Fruit fly (Drosophila melanogaster) whole organism, embryonic: ENCODE results near the gene cactin.

Experiments
- CG11504 ChIP-seq: fragments of 200-800 bp; sonication (Bioruptor generic); optimal IDR thresholded peaks from 3 replicates; lab custom pipeline; 2019; ENCODE audit warnings: missing biosample characterization, mild to moderate bottlenecking, missing genetic modification characterization, moderate library complexity
- CG12236 ChIP-seq: fragments of 200-800 bp; sonication (Bioruptor generic); optimal IDR thresholded peaks from 2 replicates; lab custom pipeline; 2016; ENCODE audit warnings: missing biosample characterization, missing genetic modification characterization
- CG13287 ChIP-seq: fragments of 200-800 bp; sonication (Bioruptor generic); IDR thresholded peaks from 2 replicates; pipeline ENCODE4 v1.3.6; 2022; ENCODE audit warnings: missing biosample characterization, missing genetic modification characterization; ENCODE audit not compliant: partially characterized antibody
- CG13296 ChIP-seq: fragments of 200-800 bp; sonication (Bioruptor generic); optimal IDR thresholded peaks from 3 replicates; lab custom pipeline; 2018; ENCODE audit warnings: missing biosample characterization, mild to moderate bottlenecking, missing genetic modification characterization
- CG14050 ChIP-seq: fragments of 200-800 bp; sonication (Bioruptor generic); IDR thresholded peaks from 3 replicates; pipeline ENCODE4 v1.3.6; 2022; ENCODE audit warnings: missing biosample characterization, missing genetic modification characterization
- CG1603 ChIP-seq: fragments of 200-800 bp; sonication (Bioruptor generic); optimal IDR thresholded peaks from 2 replicates; lab custom pipeline; 2019; ENCODE audit warnings: missing biosample characterization, mild to moderate bottlenecking, missing genetic modification characterization, moderate library complexity
- CG2678 ChIP-seq: fragments of 200-800 bp; sonication (Bioruptor generic); optimal IDR thresholded peaks from 3 replicates; lab custom pipeline; 2019; ENCODE audit warnings: missing biosample characterization, mild to moderate bottlenecking, missing genetic modification characterization, moderate library complexity
- CG2712 ChIP-seq: fragments of 200-800 bp; optimal IDR thresholded peaks from 3 replicates; lab custom pipeline; 2019; ENCODE audit warnings: missing biosample characterization, mild to moderate bottlenecking, missing genetic modification characterization, moderate library complexity
- CG31441 ChIP-seq: fragments of 200-800 bp; sonication (Bioruptor generic); IDR thresholded peaks from 2 replicates; pipeline ENCODE4 v1.3.6; 2022; ENCODE audit warnings: missing biosample characterization, missing genetic modification characterization
- CG4404 ChIP-seq: fragments of 200-800 bp; sonication (Bioruptor generic); IDR thresholded peaks from 2 replicates; pipeline ENCODE4 v1.3.6; 2022; ENCODE audit warnings: missing biosample characterization, missing genetic modification characterization
- CG4730 ChIP-seq: fragments of 200-800 bp; sonication (Bioruptor generic); IDR thresholded peaks from 2 replicates; pipeline ENCODE4 v1.3.6; 2022; ENCODE audit warnings: missing biosample characterization, missing genetic modification characterization
- CG8089 ChIP-seq: fragments of 200-800 bp; sonication (Bioruptor generic); optimal IDR thresholded peaks from 3 replicates; lab custom pipeline; 2016; ENCODE audit warnings: missing biosample characterization, missing genetic modification characterization
- CG8765 ChIP-seq: fragments of 200-800 bp; sonication (Bioruptor generic); IDR thresholded peaks from 2 replicates; pipeline ENCODE4 v1.3.6; 2022; ENCODE audit warnings: missing biosample characterization, missing genetic modification characterization
- CG9797 ChIP-seq: fragments of 200-800 bp; sonication (Bioruptor generic); optimal IDR thresholded peaks from 3 replicates; lab custom pipeline; 2018; ENCODE audit warnings: missing biosample characterization, mild to moderate bottlenecking, missing genetic modification characterization
- Dref ChIP-seq: fragments of 200-800 bp; sonication (Bioruptor generic); IDR thresholded peaks from 2 replicates; pipeline ENCODE4 v1.3.6; 2022; ENCODE audit warnings: missing biosample characterization, missing genetic modification characterization
- Hand ChIP-seq: fragments of 200-800 bp; sonication (Bioruptor generic); optimal IDR thresholded peaks from 2 replicates; lab custom pipeline; 2017; ENCODE audit warnings: mild to moderate bottlenecking, missing biosample characterization, missing genetic modification reagents, missing genetic modification characterization
- HmgZ ChIP-seq: fragments of 200-800 bp; sonication (Bioruptor generic); optimal IDR thresholded peaks from 2 replicates; lab custom pipeline; 2018; ENCODE audit warnings: missing biosample characterization, mild to moderate bottlenecking, missing genetic modification characterization
- Lhr ChIP-seq: fragments of 200-800 bp; sonication (Bioruptor generic); optimal IDR thresholded peaks from 3 replicates; lab custom pipeline; 2017; ENCODE audit warnings: mild to moderate bottlenecking, missing biosample characterization, missing genetic modification reagents, missing genetic modification characterization
- MBD-R2 ChIP-seq: fragments of 200-800 bp; sonication (Bioruptor generic); IDR thresholded peaks from 2 replicates; pipeline ENCODE4 v1.3.6; 2022; ENCODE audit warnings: missing biosample characterization, missing genetic modification characterization
- MESR4 ChIP-seq: fragments of 200-800 bp; sonication (Bioruptor generic); optimal IDR thresholded peaks from 2 replicates; lab custom pipeline; 2018; ENCODE audit warnings: missing biosample characterization, mild to moderate bottlenecking, missing genetic modification characterization, moderate library complexity
- Myb ChIP-seq: fragments of 200-800 bp; sonication (Bioruptor generic); optimal IDR thresholded peaks from 2 replicates; lab custom pipeline; 2016; ENCODE audit warnings: missing biosample characterization, missing genetic modification characterization
- Nf-YA ChIP-seq: fragments of 200-800 bp; sonication (Bioruptor generic); IDR thresholded peaks from 2 replicates; pipeline ENCODE4 v1.3.6; 2022; ENCODE audit warnings: missing biosample characterization, missing genetic modification characterization
- Oli ChIP-seq: fragments of 200-800 bp; sonication (Bioruptor generic); optimal IDR thresholded peaks from 2 replicates; lab custom pipeline; 2018; ENCODE audit warnings: missing biosample characterization, mild to moderate bottlenecking, missing genetic modification characterization, moderate library complexity
- Opbp ChIP-seq: fragments of 200-800 bp; sonication (Bioruptor generic); IDR thresholded peaks from 3 replicates; pipeline ENCODE4 v1.3.6; 2022; ENCODE audit warnings: missing biosample characterization, missing genetic modification characterization; ENCODE audit not compliant: partially characterized antibody
- amos ChIP-seq: fragments of 200-800 bp; sonication (Bioruptor generic); IDR thresholded peaks from 2 replicates; pipeline ENCODE4 v1.3.6; 2022; ENCODE audit warnings: missing biosample characterization, missing genetic modification characterization; ENCODE audit not compliant: partially characterized antibody
- br ChIP-seq: fragments of >200 bp; optimal IDR thresholded peaks from 2 replicates; lab custom pipeline; 2017
- cato ChIP-seq: fragments of 200-800 bp; sonication (Bioruptor generic); optimal IDR thresholded peaks from 2 replicates; lab custom pipeline; 2016; ENCODE audit warnings: missing biosample characterization, missing genetic modification characterization, borderline replicate concordance
- cg ChIP-seq: fragments of 200-800 bp; sonication (Bioruptor generic); optimal IDR thresholded peaks from 3 replicates; lab custom pipeline; 2019; ENCODE audit warnings: missing biosample characterization, mild to moderate bottlenecking, missing genetic modification characterization, moderate library complexity
- dimm ChIP-seq: fragments of 200-800 bp; sonication (Bioruptor generic); IDR thresholded peaks from 2 replicates; pipeline ENCODE4 v1.3.6; 2022; ENCODE audit warnings: missing biosample characterization, missing genetic modification characterization
- dpn ChIP-seq, 2 experiments: fragments of 200-800 bp; sonication (Bioruptor generic); optimal IDR thresholded peaks; 3 replicates each; lab custom pipeline; 2016; ENCODE audit warnings: missing biosample characterization in 2 of 2, missing genetic modification characterization in 2 of 2
- fd102C ChIP-seq: fragments of 200-800 bp; sonication (Bioruptor generic); optimal IDR thresholded peaks from 2 replicates; lab custom pipeline; 2018; ENCODE audit warnings: missing biosample characterization, mild to moderate bottlenecking, missing genetic modification characterization, moderate library complexity
- gfzf ChIP-seq: fragments of 200-800 bp; sonication (Bioruptor generic); optimal IDR thresholded peaks from 2 replicates; lab custom pipeline; 2016; ENCODE audit warnings: missing biosample characterization, mild to moderate bottlenecking, missing genetic modification characterization, moderate library complexity
- gsb ChIP-seq: fragments of 200-800 bp; sonication (Bioruptor generic); IDR thresholded peaks from 2 replicates; pipeline ENCODE4 v1.3.6; 2022; ENCODE audit warnings: missing biosample characterization, missing genetic modification characterization
- h ChIP-seq: fragments of >200 bp; optimal IDR thresholded peaks from 2 replicates; lab custom pipeline; 2017
- ind ChIP-seq: fragments of 200-800 bp; sonication (Bioruptor generic); optimal IDR thresholded peaks from 3 replicates; lab custom pipeline; 2016; ENCODE audit warnings: missing biosample characterization, missing genetic modification characterization
- insv ChIP-seq, 2 experiments: fragments of 200-800 bp; sonication (Bioruptor generic); optimal IDR thresholded peaks; 3 replicates each; lab custom pipeline; 2016 to 2018; ENCODE audit warnings: missing biosample characterization in 2 of 2, missing genetic modification characterization in 2 of 2
- jing ChIP-seq: fragments of 200-800 bp; sonication (Bioruptor generic); optimal IDR thresholded peaks from 2 replicates; lab custom pipeline; 2018; ENCODE audit warnings: missing biosample characterization, mild to moderate bottlenecking, missing genetic modification characterization
- lov ChIP-seq, 2 experiments: fragments of 200-800 bp in 1 of 2; fragments of >200 bp in 1 of 2; sonication (Bioruptor generic) in 1 of 2; IDR thresholded peaks in 1 of 2; optimal IDR thresholded peaks in 1 of 2; 2 replicates in 1 of 2; 3 replicates in 1 of 2; pipeline versions ENCODE4 v1.3.6 to Lab custom; 2017 to 2022; ENCODE audit warnings: missing biosample characterization in 1 of 2, missing genetic modification characterization in 1 of 2
- oc ChIP-seq: fragments of 200-800 bp; sonication (Bioruptor generic); optimal IDR thresholded peaks from 2 replicates; lab custom pipeline; 2018; ENCODE audit warnings: missing biosample characterization, mild to moderate bottlenecking, missing genetic modification characterization, moderate library complexity
- prd ChIP-seq, 3 experiments: fragments of >200 bp in 2 of 3; fragments of 200-800 bp in 1 of 3; sonication (Bioruptor generic) in 1 of 3; optimal IDR thresholded peaks in 2 of 3; IDR thresholded peaks in 1 of 3; 2 replicates in 2 of 3; 3 replicates in 1 of 3; pipeline versions ENCODE4 v1.3.6 to Lab custom; 2017 to 2022; ENCODE audit warnings: missing biosample characterization in 1 of 3, missing genetic modification characterization in 1 of 3
- pum ChIP-seq: fragments of 200-800 bp; sonication (Bioruptor generic); optimal IDR thresholded peaks from 2 replicates; lab custom pipeline; 2016; ENCODE audit warnings: missing biosample characterization, missing genetic modification characterization
- pzg ChIP-seq: fragments of 200-800 bp; sonication (Bioruptor generic); optimal IDR thresholded peaks from 3 replicates; lab custom pipeline; 2018; ENCODE audit warnings: missing biosample characterization, mild to moderate bottlenecking, missing genetic modification characterization, moderate library complexity
- salm ChIP-seq: fragments of 200-800 bp; sonication (Bioruptor generic); optimal IDR thresholded peaks from 2 replicates; lab custom pipeline; 2018; ENCODE audit warnings: missing biosample characterization, mild to moderate bottlenecking, missing genetic modification characterization
- sens ChIP-seq: fragments of 200-800 bp; sonication (Bioruptor generic); peaks from one replicate; lab custom pipeline; 2016; ENCODE audit warnings: missing biosample characterization, missing genetic modification characterization
- sim ChIP-seq: fragments of 200-800 bp; sonication (Bioruptor generic); IDR thresholded peaks from 2 replicates; pipeline ENCODE4 v1.3.6; 2022; ENCODE audit warnings: missing biosample characterization, missing genetic modification characterization
- wdn ChIP-seq: fragments of 200-800 bp; sonication (Bioruptor generic); IDR thresholded peaks from 2 replicates; pipeline ENCODE4 v1.3.6; 2022; ENCODE audit warnings: missing biosample characterization, missing genetic modification characterization
- z ChIP-seq: fragments of 200-800 bp; sonication (Bioruptor generic); IDR thresholded peaks from 3 replicates; pipeline ENCODE4 v1.3.6; 2022; ENCODE audit warnings: missing biosample characterization, missing genetic modification characterization

Gene cactin

DNA sequence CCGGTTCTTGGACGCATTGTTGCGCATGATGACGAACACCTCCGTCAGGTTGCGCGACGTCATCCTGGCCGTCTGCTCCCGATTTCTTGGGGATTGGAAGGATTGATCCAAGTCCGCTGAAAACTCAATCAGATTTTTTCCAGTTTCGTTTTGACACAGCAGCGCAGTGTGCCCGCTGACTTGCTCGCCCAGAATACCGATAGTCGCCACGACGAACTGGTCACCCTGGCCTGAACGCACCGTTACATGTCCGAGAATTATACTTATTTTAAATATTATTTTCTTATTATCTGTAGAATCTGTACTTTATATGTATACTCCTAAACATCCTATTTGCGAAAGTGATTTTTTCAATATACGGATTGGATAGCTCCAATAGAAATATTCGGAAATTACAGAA is 30.3 kb upstream of the cactin start, which contains the start of gene Syx16:
Gene Syx16, minus strand, starts transcription at position 172 of the 400 bp plus-strand sequence.
- TF ChIP-seq CG11504 (tag; lab: Kevin White, UChicago) (no peak), Opbp (0 out of 3 replicates have a peak, but pooled peaks have one; percentile 10), Hand (GFP tag; lab: Kevin White, UChicago) (no peak), CG1603 (tag; lab: Kevin White, UChicago) (no peak), CG9797 (GFP tag; lab: Kevin White, UChicago) (peak; percentile 56), sens (GFP tag; lab: Kevin White, UChicago) (no peak), MBD-R2 (GFP tag; lab: Robert Waterston, UW) (peak; percentile 37), gfzf (GFP tag; lab: Kevin White, UChicago) (peak; percentile 59), HmgZ (no peak), insv (GFP tag; optimal IDR thresholded peaks at IDR 0.05; lab: Kevin White, UChicago) (no peak), CG13287 (0 out of 2 replicates have a peak, but pooled peaks have one; percentile 6), Dref (peak; percentile 45), CG2678 (tag; lab: Kevin White, UChicago) (no peak), amos (GFP tag; lab: Robert Waterston, UW) (peak; percentile 42; the same call in 1 of the 2 replicates), pzg (GFP tag; lab: Kevin White, UChicago) (peak; percentile 40), Myb (GFP tag; lab: Kevin White, UChicago) (peak; percentile 66), MESR4 (GFP tag; lab: Kevin White, UChicago) (peak; percentile 74)

DNA sequence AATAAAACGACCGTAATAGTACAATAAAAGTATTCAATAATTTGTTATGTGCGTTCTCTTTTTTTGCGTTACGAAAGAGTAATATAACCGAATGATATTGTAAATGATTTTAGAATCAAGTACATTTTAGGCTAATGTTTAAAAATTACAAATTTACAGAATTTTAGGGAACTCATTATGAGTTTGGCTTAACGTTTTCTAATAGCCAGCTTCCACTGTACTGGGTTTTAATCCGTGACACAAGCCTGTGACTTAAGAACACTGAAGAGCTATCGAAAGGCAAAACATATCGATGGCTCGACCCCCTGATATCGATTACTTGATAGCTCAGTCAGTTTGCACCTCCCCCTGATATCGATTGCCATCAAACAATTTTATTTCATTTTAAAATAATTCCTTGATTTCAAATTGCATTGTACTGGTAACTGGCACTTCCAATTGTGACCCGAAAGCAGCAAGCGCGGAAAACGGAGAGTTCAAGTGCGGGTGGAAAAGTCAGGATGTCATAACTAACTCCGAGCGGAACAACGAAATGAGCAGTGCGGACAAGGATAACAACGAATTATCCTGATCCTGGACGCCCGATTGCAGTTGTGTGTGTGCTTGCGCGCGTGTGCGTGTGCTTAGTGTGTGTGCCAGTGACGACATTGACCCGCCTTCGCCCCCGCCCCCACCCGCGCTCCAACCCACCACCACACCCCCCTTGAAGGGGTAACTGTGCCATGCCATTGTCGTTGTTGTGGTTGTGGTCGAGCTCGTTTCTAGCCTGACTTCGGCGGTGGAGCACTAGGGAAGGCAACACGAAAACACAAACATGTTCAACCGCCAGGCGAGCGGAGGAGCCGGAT is 29.6 kb upstream of the cactin start, which contains the start of gene HERC2:
Gene HERC2, plus strand, starts transcription at position 330 of the 848 bp plus-strand sequence.
- TF ChIP-seq br (no peak), CG13296 (GFP tag; lab: Kevin White, UChicago) (no peak), Lhr (no peak), oc (tag; lab: Kevin White, UChicago) (peak; percentile 70), salm (tag; lab: Kevin White, UChicago) (no peak), CG4730 (0 out of 2 replicates have a peak, but pooled peaks have one; percentile 33), Oli (tag; lab: Kevin White, UChicago) (peak; percentile 15), dimm (no peak), CG8089 (peak; percentile 21), prd (optimal IDR thresholded peaks at IDR 0.05; lab: Kevin White, UChicago) (no peak), prd (GFP tag; IDR thresholded peaks at IDR 0.05; lab: Robert Waterston, UW) (peak; percentile 77), cato (GFP tag; lab: Kevin White, UChicago) (no peak), sim (GFP tag; lab: Robert Waterston, UW) (no peak), CG2712 (peak; percentile 35), fd102C (GFP tag; lab: Kevin White, UChicago) (no peak), CG8765 (GFP tag; lab: Robert Waterston, UW) (no peak), CG31441 (GFP tag; lab: Robert Waterston, UW) (no peak), sens (GFP tag; lab: Kevin White, UChicago) (peak; percentile 90), dpn (GFP tag; optimal IDR thresholded peaks at IDR 0.05; lab: Kevin White, UChicago) (peak; percentile 42 to 71), CG14050 (GFP tag; lab: Robert Waterston, UW) (no peak), lov (optimal IDR thresholded peaks at IDR 0.05; lab: Kevin White, UChicago) (no peak), lov (GFP tag; IDR thresholded peaks at IDR 0.05; lab: Robert Waterston, UW) (no peak), z (GFP tag; lab: Robert Waterston, UW) (no peak), pum (GFP tag; lab: Kevin White, UChicago) (peak; percentile 49), cg (GFP tag; lab: Kevin White, UChicago) (peak; percentile 5), Hand (GFP tag; lab: Kevin White, UChicago) (no peak), CG12236 (no peak), h (no peak), Nf-YA (GFP tag; lab: Robert Waterston, UW) (no peak), gsb (GFP tag; lab: Robert Waterston, UW) (no peak), jing (GFP tag; lab: Kevin White, UChicago) (no peak), wdn (GFP tag; lab: Robert Waterston, UW) (no peak), CG11504 (tag; lab: Kevin White, UChicago) (no peak), ind (GFP tag; lab: Kevin White, UChicago) (peak; percentile 58), CG4404 (GFP tag; lab: Robert Waterston, UW) (peak; percentile 45)
